Worm (Caenorhabditis elegans) whole organism, early embryonic: ENCODE results near the gene C15H9.3.

ENCODE experiments used
- B0310.2 ChIP-seq: sonication (generic microtip); optimal IDR thresholded peaks from 2 replicates; lab custom pipeline; 2016; ENCODE audit warnings: mild to moderate bottlenecking, missing genetic modification characterization, missing compliant biosample characterization
- F13C5.2 ChIP-seq: sonication (generic microtip); optimal IDR thresholded peaks from 2 replicates; lab custom pipeline; 2017; ENCODE audit warnings: mild to moderate bottlenecking, missing genetic modification characterization, inconsistent platforms, missing compliant biosample characterization
- aly-1 ChIP-seq: sonication (generic microtip); optimal IDR thresholded peaks from 2 replicates; lab custom pipeline; 2016; ENCODE audit warnings: missing genetic modification characterization, missing compliant biosample characterization
- ama-1 ChIP-seq: fragments of 150-350 bp; optimal IDR thresholded peaks from 2 replicates; lab custom pipeline; 2014
- ceh-13 ChIP-seq: fragments of 200-800 bp; sonication (Bioruptor generic); optimal IDR thresholded peaks from 2 replicates; lab custom pipeline; 2018; ENCODE audit warnings: mild to moderate bottlenecking, missing genetic modification characterization, missing compliant biosample characterization
- ceh-36 ChIP-seq: sonication (generic microtip); optimal IDR thresholded peaks from 2 replicates; lab custom pipeline; 2016; ENCODE audit warnings: missing genetic modification characterization, inconsistent platforms, missing compliant biosample characterization
- ets-7 ChIP-seq: sonication (generic microtip); optimal IDR thresholded peaks from 2 replicates; lab custom pipeline; 2016; ENCODE audit warnings: missing genotype, missing genetic modification characterization, missing compliant biosample characterization
- flt-1 ChIP-seq: fragments of 200-800 bp; sonication (Bioruptor generic); IDR thresholded peaks from 2 replicates; pipeline ENCODE4 v1.3.6; 2022; ENCODE audit warnings: missing genetic modification characterization, missing compliant biosample characterization
- hmbx-1 ChIP-seq: sonication (generic microtip); optimal IDR thresholded peaks from 2 replicates; lab custom pipeline; 2016; ENCODE audit warnings: mild to moderate bottlenecking, missing genetic modification characterization, missing compliant biosample characterization
- hmg-4 ChIP-seq: fragments of 200-800 bp; sonication (Bioruptor generic); optimal IDR thresholded peaks from 2 replicates; lab custom pipeline; 2018; ENCODE audit warnings: mild to moderate bottlenecking, missing genetic modification characterization, missing compliant biosample characterization
- hnd-1 ChIP-seq: sonication (generic microtip); optimal IDR thresholded peaks from 2 replicates; lab custom pipeline; 2016; ENCODE audit warnings: missing genetic modification characterization, missing compliant biosample characterization
- pes-1 ChIP-seq: fragments of 200-800 bp; sonication (Bioruptor generic); IDR thresholded peaks from 2 replicates; pipeline ENCODE4 v1.3.6; 2022; ENCODE audit warnings: missing genetic modification reagents, missing genetic modification characterization, missing compliant biosample characterization
- scrt-1 ChIP-seq: fragments of 200-800 bp; sonication (Bioruptor generic); IDR thresholded peaks from 2 replicates; pipeline ENCODE4 v1.3.6; 2022; ENCODE audit warnings: missing genetic modification characterization, missing compliant biosample characterization
- sea-1 ChIP-seq: fragments of 200-800 bp; sonication (Bioruptor generic); conservative IDR thresholded peaks from 2 replicates; pipeline ENCODE4 v1.3.6; 2022; ENCODE audit warnings: missing genetic modification characterization, missing compliant biosample characterization
- tbx-11 ChIP-seq: fragments of 200-800 bp; sonication (Bioruptor generic); IDR thresholded peaks from 2 replicates; pipeline ENCODE4 v1.3.6; 2022; ENCODE audit warnings: missing genetic modification characterization, missing compliant biosample characterization
- tbx-37 ChIP-seq: fragments of 200-800 bp; sonication (Bioruptor generic); conservative IDR thresholded peaks from 2 replicates; pipeline ENCODE4 v1.3.6; 2022; ENCODE audit warnings: missing genetic modification reagents, missing genetic modification characterization, missing compliant biosample characterization
- tra-4 ChIP-seq: sonication (generic microtip); optimal IDR thresholded peaks from 2 replicates; lab custom pipeline; 2017; ENCODE audit warnings: missing genetic modification characterization, missing compliant biosample characterization

C15H9.3 gene

DNA sequence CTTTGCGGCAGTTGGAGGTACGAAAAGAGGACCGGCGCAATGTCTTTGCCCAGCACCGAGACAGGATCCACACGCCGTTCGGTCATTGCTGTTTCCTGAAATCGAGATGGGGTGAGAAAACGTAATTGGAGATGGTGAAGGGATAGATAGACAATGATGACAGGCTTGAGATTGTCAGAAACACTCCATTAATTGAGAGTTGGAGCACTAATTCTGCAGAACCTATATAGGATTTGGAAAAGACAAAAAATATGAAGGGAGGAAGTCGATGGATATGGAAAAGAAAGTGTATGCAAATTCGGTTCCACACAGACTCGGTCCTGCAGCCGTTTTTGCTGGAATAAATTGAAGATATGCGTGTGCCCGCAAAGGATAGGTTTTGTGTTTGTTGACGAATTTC lies 22.6 kb downstream of the C15H9.3 start, which contains the start of gene Y72A10A.1:
TSS of gene Y72A10A.1 (minus strand) at position 101 of the 400 bp plus-strand sequence.
- no peak for TF ChIP-seq tbx-11 (GFP tag; lab: Robert Waterston, UW)
- TF ChIP-seq ceh-36, result no peak
- no peak for TF ChIP-seq tbx-37 (GFP tag; lab: Robert Waterston, UW)
- TF ChIP-seq pes-1 (GFP tag; lab: Robert Waterston, UW), result no peak
- no peak for TF ChIP-seq ets-7 (tag; lab: Kevin White, UChicago)
- TF ChIP-seq ama-1, result no peak
- no peak for TF ChIP-seq tra-4
- TF ChIP-seq ceh-13, result no peak
- no peak for TF ChIP-seq hmg-4 (GFP tag; lab: Kevin White, UChicago)
- TF ChIP-seq hmbx-1 (tag; lab: Kevin White, UChicago), result no peak
- no peak for TF ChIP-seq hnd-1

DNA sequence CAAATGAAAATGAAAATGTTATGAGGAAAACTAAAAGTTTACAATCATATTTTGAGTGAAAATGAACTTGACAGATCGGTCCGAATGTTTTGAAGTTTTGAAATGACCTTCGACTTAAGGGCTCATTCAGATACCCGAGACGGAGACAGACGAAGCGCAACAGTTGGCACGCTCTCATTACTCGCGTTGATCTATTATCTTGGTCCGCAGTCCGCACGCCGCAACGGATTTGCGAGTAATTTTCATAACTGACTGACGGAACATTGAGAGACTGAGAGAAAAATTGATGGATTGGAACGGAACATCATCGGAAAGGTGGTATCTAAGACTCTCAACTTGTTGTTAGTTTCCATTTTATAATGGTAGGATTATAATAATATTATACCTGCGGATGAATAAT lies 30.3 kb downstream of the C15H9.3 start:
- TF ChIP-seq ama-1 (no peak), B0310.2 (no peak), hmbx-1 (tag; lab: Kevin White, UChicago) (no peak), hmg-4 (GFP tag; lab: Kevin White, UChicago) (no peak), ets-7 (tag; lab: Kevin White, UChicago) (no peak), tbx-37 (GFP tag; lab: Robert Waterston, UW) (no peak), pes-1 (GFP tag; lab: Robert Waterston, UW) (no peak), F13C5.2 (tag; lab: Kevin White, UChicago) (no peak), flt-1 (GFP tag; lab: Robert Waterston, UW) (no peak), scrt-1 (no peak), ceh-13 (no peak), tra-4 (no peak), sea-1 (GFP tag; lab: Robert Waterston, UW) (no peak), hnd-1 (no peak), aly-1 (tag; lab: Kevin White, UChicago) (no peak), ceh-36 (no peak), tbx-11 (GFP tag; lab: Robert Waterston, UW) (no peak)

DNA sequence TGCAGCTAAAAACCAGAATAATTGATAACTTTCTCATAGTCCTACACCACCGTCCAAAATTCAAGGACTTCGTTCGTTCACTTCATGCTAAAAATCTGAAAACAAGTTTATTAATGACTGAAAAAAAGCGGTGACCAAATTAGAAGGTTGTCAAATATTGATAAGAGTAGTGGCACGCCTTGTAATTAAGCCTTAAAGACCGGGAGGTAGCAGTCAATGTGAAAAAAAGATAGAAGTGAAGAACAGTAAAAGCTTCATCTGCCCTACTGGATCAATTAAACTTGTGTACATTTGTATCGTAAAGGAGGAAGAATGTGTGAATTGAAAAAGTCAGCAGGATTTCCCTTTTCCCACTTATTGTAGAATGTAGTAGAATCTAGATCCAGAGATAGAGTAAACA lies 34.8 kb downstream of the C15H9.3 start, which contains the start of gene tag-275:
TSS of gene tag-275 (minus strand) at position 101 of the 400 bp plus-strand sequence.
- TF ChIP-seq ceh-36, result no peak
- TF ChIP-seq scrt-1, result no peak
- TF ChIP-seq ceh-13, result no peak
- TF ChIP-seq hnd-1, result no peak
- no peak for TF ChIP-seq sea-1 (GFP tag; lab: Robert Waterston, UW)
- TF ChIP-seq hmg-4 (GFP tag; lab: Kevin White, UChicago), result no peak
- TF ChIP-seq aly-1 (tag; lab: Kevin White, UChicago), result no peak
- no peak for TF ChIP-seq tbx-11 (GFP tag; lab: Robert Waterston, UW)
- no peak for TF ChIP-seq ets-7 (tag; lab: Kevin White, UChicago)
- no peak for TF ChIP-seq F13C5.2 (tag; lab: Kevin White, UChicago)
- no peak for TF ChIP-seq hmbx-1 (tag; lab: Kevin White, UChicago)
- no peak for TF ChIP-seq flt-1 (GFP tag; lab: Robert Waterston, UW)
- no peak for TF ChIP-seq tra-4
- no peak for TF ChIP-seq ama-1
- no peak for TF ChIP-seq tbx-37 (GFP tag; lab: Robert Waterston, UW)
- TF ChIP-seq B0310.2, result no peak
- no peak for TF ChIP-seq pes-1 (GFP tag; lab: Robert Waterston, UW)

DNA sequence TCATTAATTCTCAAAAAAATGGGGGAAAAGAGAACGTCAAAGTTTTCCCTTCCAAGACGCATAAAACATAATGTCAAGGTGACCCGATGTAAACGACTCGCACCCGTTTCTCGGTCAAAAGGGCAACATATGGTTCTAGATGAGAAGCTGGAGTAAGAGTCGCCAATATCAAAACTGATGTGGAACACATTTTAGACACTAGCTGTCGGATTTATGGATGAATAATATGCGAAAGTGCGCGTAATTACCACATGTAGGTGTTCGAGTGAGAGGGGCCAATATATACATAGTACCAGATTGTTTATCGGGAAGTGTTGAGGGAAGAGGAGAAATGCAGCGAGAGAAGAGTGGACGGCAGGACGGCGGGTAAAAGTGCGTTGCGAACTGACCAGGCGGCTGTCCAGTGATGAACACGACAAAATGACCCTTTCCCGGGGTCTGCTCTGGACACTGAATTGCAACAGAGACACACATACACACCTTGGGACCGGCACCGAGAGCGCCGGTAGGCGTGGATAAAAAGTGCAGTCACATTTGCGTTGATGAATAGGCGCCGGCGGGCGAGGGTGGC lies 35.4 kb downstream of the C15H9.3 start:
- TF ChIP-seq sea-1 (GFP tag; lab: Robert Waterston, UW) (0 out of 2 replicates have a peak, but pooled peaks have one; percentile 28), scrt-1 (0 out of 2 replicates have a peak, but pooled peaks have one; percentile 47), hmbx-1 (tag; lab: Kevin White, UChicago) (no peak), tbx-37 (GFP tag; lab: Robert Waterston, UW) (no peak), aly-1 (tag; lab: Kevin White, UChicago) (no peak), tbx-11 (GFP tag; lab: Robert Waterston, UW) (no peak), F13C5.2 (tag; lab: Kevin White, UChicago) (peak; percentile 40), B0310.2 (no peak), hmg-4 (GFP tag; lab: Kevin White, UChicago) (peak; percentile 43), ceh-13 (no peak), flt-1 (GFP tag; lab: Robert Waterston, UW) (no peak)

DNA sequence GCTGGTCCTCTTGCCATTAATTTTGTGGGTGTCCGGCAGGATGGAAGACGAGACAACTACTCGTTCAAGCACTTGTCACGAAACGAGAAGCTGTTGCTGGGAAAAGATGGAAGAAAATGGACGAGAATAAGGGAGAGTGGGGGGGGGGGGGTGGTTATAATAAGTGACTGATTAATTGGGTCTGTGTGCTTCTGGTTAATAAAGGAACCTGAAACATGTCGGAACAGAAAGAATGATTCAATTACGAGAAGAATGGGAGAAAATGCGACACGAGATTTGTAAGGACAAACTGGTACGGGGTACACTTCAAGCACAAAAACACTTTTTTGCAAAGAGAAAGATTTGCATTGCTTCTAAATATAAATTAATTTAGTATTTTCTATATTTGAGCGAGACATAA lies 39.8 kb downstream of the C15H9.3 start:
- no peak for TF ChIP-seq aly-1 (tag; lab: Kevin White, UChicago)
- TF ChIP-seq tra-4, result no peak
- no peak for TF ChIP-seq hmbx-1 (tag; lab: Kevin White, UChicago)
- no peak for TF ChIP-seq pes-1 (GFP tag; lab: Robert Waterston, UW)
- no peak for TF ChIP-seq scrt-1
- no peak for TF ChIP-seq ets-7 (tag; lab: Kevin White, UChicago)
- TF ChIP-seq F13C5.2 (tag; lab: Kevin White, UChicago), result no peak
- no peak for TF ChIP-seq flt-1 (GFP tag; lab: Robert Waterston, UW)
- no peak for TF ChIP-seq ceh-36
- no peak for TF ChIP-seq ceh-13
- no peak for TF ChIP-seq ama-1
- no peak for TF ChIP-seq B0310.2
- no peak for TF ChIP-seq tbx-37 (GFP tag; lab: Robert Waterston, UW)
- no peak for TF ChIP-seq sea-1 (GFP tag; lab: Robert Waterston, UW)
- no peak for TF ChIP-seq hmg-4 (GFP tag; lab: Kevin White, UChicago)
- no peak for TF ChIP-seq tbx-11 (GFP tag; lab: Robert Waterston, UW)
- TF ChIP-seq hnd-1, result no peak

DNA sequence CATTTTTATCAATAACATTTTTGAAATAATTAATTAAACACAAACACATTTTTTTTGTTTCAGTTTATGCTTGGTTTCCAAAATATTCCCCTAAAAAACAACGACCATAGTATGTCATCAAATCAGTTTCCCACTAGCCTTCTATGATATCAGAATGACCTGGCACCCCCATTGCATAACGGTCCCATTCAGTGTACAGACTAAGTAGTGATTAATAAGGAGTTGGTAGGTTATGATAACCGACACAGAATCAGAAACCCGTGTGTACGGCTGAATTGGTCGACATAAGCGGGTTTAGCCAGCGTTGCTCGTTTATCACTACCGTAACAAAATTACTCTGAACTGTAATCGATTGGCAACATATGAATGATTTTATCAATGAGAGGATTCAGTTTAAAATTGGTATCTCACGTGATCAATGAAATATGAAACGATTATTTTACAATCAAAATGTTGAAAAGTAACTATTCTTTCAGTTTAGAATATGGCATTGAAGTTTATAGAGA lies 41.9 kb downstream of the C15H9.3 start:
- TF ChIP-seq ceh-36 (no peak), ama-1 (no peak), aly-1 (tag; lab: Kevin White, UChicago) (no peak), hmg-4 (GFP tag; lab: Kevin White, UChicago) (no peak), tra-4 (no peak), hnd-1 (no peak), F13C5.2 (tag; lab: Kevin White, UChicago) (no peak), hmbx-1 (tag; lab: Kevin White, UChicago) (no peak), pes-1 (GFP tag; lab: Robert Waterston, UW) (no peak), flt-1 (GFP tag; lab: Robert Waterston, UW) (no peak), sea-1 (GFP tag; lab: Robert Waterston, UW) (no peak), tbx-37 (GFP tag; lab: Robert Waterston, UW) (no peak), ceh-13 (no peak), B0310.2 (no peak), ets-7 (tag; lab: Kevin White, UChicago) (no peak), scrt-1 (no peak), tbx-11 (GFP tag; lab: Robert Waterston, UW) (no peak)
